Worm (Caenorhabditis elegans): ENCODE measurements around the gene ram-2.

- TF ChIP-seq ama-1 (optimal IDR thresholded peaks at IDR 0.05) (no peak), tbx-11 (GFP tag; IDR thresholded peaks at IDR 0.05) (no peak), hnd-1 (tag; optimal IDR thresholded peaks at IDR 0.05) (no peak), ceh-13 (GFP tag; optimal IDR thresholded peaks at IDR 0.05) (no peak), hmg-4 (GFP tag; optimal IDR thresholded peaks at IDR 0.05) (no peak), tra-4 (tag; optimal IDR thresholded peaks at IDR 0.05) (no peak), pes-1 (GFP tag; IDR thresholded peaks at IDR 0.05) (no peak), flt-1 (GFP tag; IDR thresholded peaks at IDR 0.05) (no peak), ceh-36 (tag; optimal IDR thresholded peaks at IDR 0.05) (no peak), hmbx-1 (tag; optimal IDR thresholded peaks at IDR 0.05) (no peak), ets-7 (tag; optimal IDR thresholded peaks at IDR 0.05) (no peak), B0310.2 (tag; optimal IDR thresholded peaks at IDR 0.05) (no peak), tbx-37 (GFP tag; conservative IDR thresholded peaks at IDR 0.05) (no peak)
Observed at ce11 chrII:11052526-11052925, 35.8 kb upstream of the ram-2 start.

All from whole organism, early embryonic.